Worm (Caenorhabditis elegans): Measurements from ENCODE around the gene W03F9.2.

The W03F9.2 gene

ce11 chrV:122750-123149 lies 5.1 kb downstream of the W03F9.2 start, which contains the start of gene cgp-1 (continued):
- no peak for TF ChIP-seq nhr-237 (tag; optimal IDR thresholded peaks at IDR 0.05)
- peak; percentile 19 for TF ChIP-seq nhr-6 (tag; optimal IDR thresholded peaks at IDR 0.05)
- TF ChIP-seq daf-12 (tag; optimal IDR thresholded peaks at IDR 0.05), result no peak
- no peak for TF ChIP-seq ces-1 (GFP tag; optimal IDR thresholded peaks at IDR 0.05)
- no peak for TF ChIP-seq dve-1 (tag; optimal IDR thresholded peaks at IDR 0.05; ENCODE audit: insufficient read depth)
- TF ChIP-seq mdt-29 (GFP tag; IDR thresholded peaks at IDR 0.05), result no peak
- TF ChIP-seq sdz-12 (GFP tag; optimal IDR thresholded peaks at IDR 0.05), result no peak
- no peak for TF ChIP-seq T26A8.4 (GFP tag; IDR thresholded peaks at IDR 0.05)
- no peak for TF ChIP-seq unc-62 (GFP tag; optimal IDR thresholded peaks at IDR 0.05 in 1 of 2)
- no peak for TF ChIP-seq unc-62 (tag; optimal IDR thresholded peaks at IDR 0.05)
- no peak for TF ChIP-seq nhr-76 (tag; optimal IDR thresholded peaks at IDR 0.05)
- no peak for TF ChIP-seq ztf-7 (tag; optimal IDR thresholded peaks at IDR 0.05)
- no peak for TF ChIP-seq skn-1 (tag; optimal IDR thresholded peaks at IDR 0.05)
- TF ChIP-seq zfp-3 (GFP tag; conservative IDR thresholded peaks at IDR 0.05), result no peak
- no peak for TF ChIP-seq ctbp-1 (GFP tag; IDR thresholded peaks at IDR 0.05)
- peak; percentile 54 for TF ChIP-seq hlh-11 (tag; optimal IDR thresholded peaks at IDR 0.05)
- TF ChIP-seq lin-39 (tag; optimal IDR thresholded peaks at IDR 0.05), result no peak
- TF ChIP-seq F26F4.8 (GFP tag; conservative IDR thresholded peaks at IDR 0.05), result no peak
- TF ChIP-seq unc-130 (GFP tag; optimal IDR thresholded peaks at IDR 0.05), result no peak
- TF ChIP-seq rbr-2 (tag; optimal IDR thresholded peaks at IDR 0.05), result no peak
- TF ChIP-seq nhr-25 (tag; optimal IDR thresholded peaks at IDR 0.05; ENCODE audit: borderline replicate concordance, insufficient read depth), result no peak
- no peak for TF ChIP-seq lin-29 (GFP tag; IDR thresholded peaks at IDR 0.05)
- no peak for TF ChIP-seq nhr-48 (tag; optimal IDR thresholded peaks at IDR 0.05)
- TF ChIP-seq F10B5.3 (tag; optimal IDR thresholded peaks at IDR 0.05), result no peak
- TF ChIP-seq nhr-41 (GFP tag; IDR thresholded peaks at IDR 0.05), result no peak
- TF ChIP-seq dmd-8 (GFP tag; IDR thresholded peaks at IDR 0.05), result no peak
- TF ChIP-seq Y5F2A.4 (GFP tag; optimal IDR thresholded peaks at IDR 0.05), result no peak
- TF ChIP-seq hmg-1.1 (GFP tag; IDR thresholded peaks at IDR 0.05), result 0 out of 2 replicates have a peak, but pooled peaks have one; percentile 26

- TF ChIP-seq zfp-3 (GFP tag; conservative IDR thresholded peaks at IDR 0.05) (no peak), ces-1 (GFP tag; optimal IDR thresholded peaks at IDR 0.05) (no peak), set-16 (GFP tag; IDR thresholded peaks at IDR 0.05) (peak; percentile 81), egl-43 (GFP tag; IDR thresholded peaks at IDR 0.05) (0 out of 2 replicates have a peak, but pooled peaks have one; percentile 7), duxl-1 (tag; optimal IDR thresholded peaks at IDR 0.05; ENCODE audit: poor library complexity) (no peak), fkh-10 (GFP tag; optimal IDR thresholded peaks at IDR 0.05) (no peak)
Measured at ce11 chrV:122249-122648, 5.6 kb downstream of the W03F9.2 start.

ce11 chrV:117312-117711 lies 10.5 kb downstream of the W03F9.2 start:
- no peak for TF ChIP-seq arid-1 (GFP tag; conservative IDR thresholded peaks at IDR 0.05)
- no peak for TF ChIP-seq Y75B8A.6 (GFP tag; IDR thresholded peaks at IDR 0.05)
- TF ChIP-seq rbr-2 (tag; optimal IDR thresholded peaks at IDR 0.05), result no peak
- TF ChIP-seq lin-38 (GFP tag; IDR thresholded peaks at IDR 0.05), result no peak
- no peak for TF ChIP-seq dpl-1 (GFP tag; optimal IDR thresholded peaks at IDR 0.05)
- no peak for TF ChIP-seq R02D3.7 (tag; optimal IDR thresholded peaks at IDR 0.05)
- peak; percentile 74 for TF ChIP-seq egl-43 (GFP tag; IDR thresholded peaks at IDR 0.05)
- 0 out of 2 replicates have a peak, but pooled peaks have one; percentile 46 for TF ChIP-seq D1046.2 (GFP tag; IDR thresholded peaks at IDR 0.05)
- TF ChIP-seq lin-1 (GFP tag; IDR thresholded peaks at IDR 0.05), result no peak
- TF ChIP-seq T26A8.4 (GFP tag; IDR thresholded peaks at IDR 0.05), result peak; percentile 58
- TF ChIP-seq set-16 (GFP tag; IDR thresholded peaks at IDR 0.05), result peak; percentile 94
- 0 out of 2 replicates have a peak, but pooled peaks have one; percentile 15 for TF ChIP-seq nhr-41 (GFP tag; IDR thresholded peaks at IDR 0.05)
- peak; percentile 39; the same call in 1 of the 2 replicates for TF ChIP-seq Y48G9A.11 (GFP tag; IDR thresholded peaks at IDR 0.05)
- TF ChIP-seq spr-1 (tag; optimal IDR thresholded peaks at IDR 0.05), result no peak
- TF ChIP-seq sdz-12 (GFP tag; optimal IDR thresholded peaks at IDR 0.05), result no peak
- TF ChIP-seq nhr-111 (GFP tag; optimal IDR thresholded peaks at IDR 0.05), result peak; percentile 20
- TF ChIP-seq saeg-2 (GFP tag; IDR thresholded peaks at IDR 0.05), result 0 out of 2 replicates have a peak, but pooled peaks have one; percentile 37
- TF ChIP-seq gei-8 (GFP tag; optimal IDR thresholded peaks at IDR 0.05), result peak; percentile 64
- TF ChIP-seq ceh-28 (tag; optimal IDR thresholded peaks at IDR 0.05), result no peak
